Worm (Caenorhabditis elegans) whole organism, mixed stage, embryonic: ENCODE measurements around the gene Y62E10A.24.

Source experiments
- bed-3 ChIP-seq: fragments of 200-800 bp; sonication (Bioruptor generic); optimal IDR thresholded peaks from 3 replicates; lab custom pipeline; 2018; ENCODE audit warnings: mild to moderate bottlenecking, missing genetic modification characterization, moderate library complexity, missing compliant biosample characterization
- blmp-1 ChIP-seq: fragments of 150-350 bp; optimal IDR thresholded peaks from 2 replicates; lab custom pipeline; 2014; ENCODE audit warnings: missing biosample characterization, missing genetic modification characterization
- ceh-43 ChIP-seq: fragments of 200-800 bp; sonication (Bioruptor generic); optimal IDR thresholded peaks from 2 replicates; lab custom pipeline; 2018; ENCODE audit warnings: mild to moderate bottlenecking, missing genetic modification characterization, moderate library complexity, missing compliant biosample characterization
- drap-1 ChIP-seq: fragments of 200-800 bp; sonication (Bioruptor generic); optimal IDR thresholded peaks from 3 replicates; lab custom pipeline; 2018; ENCODE audit warnings: mild to moderate bottlenecking, missing genetic modification characterization, missing compliant biosample characterization
- lsy-2 ChIP-seq: fragments of 150-350 bp; optimal IDR thresholded peaks from 2 replicates; lab custom pipeline; 2014; ENCODE audit warnings: missing biosample characterization, missing genetic modification characterization
- nhr-12 ChIP-seq: fragments of 150-350 bp; optimal IDR thresholded peaks from 2 replicates; lab custom pipeline; 2014; ENCODE audit warnings: missing biosample characterization, missing genetic modification characterization
- nhr-76 ChIP-seq: sonication (generic microtip); optimal IDR thresholded peaks from 2 replicates; lab custom pipeline; 2017; ENCODE audit warnings: missing biosample characterization, missing genetic modification characterization

ce11 chrIV:13394686-13395085 is 24.2 kb downstream of the Y62E10A.24 start:
- TF ChIP-seq nhr-12 (tag; lab: Kevin White, UChicago) (no peak), bed-3 (no peak), blmp-1 (no peak), lsy-2 (tag; lab: Kevin White, UChicago) (no peak), ceh-43 (GFP tag; lab: Kevin White, UChicago) (no peak), nhr-76 (no peak), drap-1 (GFP tag; lab: Kevin White, UChicago) (no peak)
